Fruit fly (Drosophila melanogaster): Measurements from ENCODE around the gene CG4558.

The CG4558 gene

DNA sequence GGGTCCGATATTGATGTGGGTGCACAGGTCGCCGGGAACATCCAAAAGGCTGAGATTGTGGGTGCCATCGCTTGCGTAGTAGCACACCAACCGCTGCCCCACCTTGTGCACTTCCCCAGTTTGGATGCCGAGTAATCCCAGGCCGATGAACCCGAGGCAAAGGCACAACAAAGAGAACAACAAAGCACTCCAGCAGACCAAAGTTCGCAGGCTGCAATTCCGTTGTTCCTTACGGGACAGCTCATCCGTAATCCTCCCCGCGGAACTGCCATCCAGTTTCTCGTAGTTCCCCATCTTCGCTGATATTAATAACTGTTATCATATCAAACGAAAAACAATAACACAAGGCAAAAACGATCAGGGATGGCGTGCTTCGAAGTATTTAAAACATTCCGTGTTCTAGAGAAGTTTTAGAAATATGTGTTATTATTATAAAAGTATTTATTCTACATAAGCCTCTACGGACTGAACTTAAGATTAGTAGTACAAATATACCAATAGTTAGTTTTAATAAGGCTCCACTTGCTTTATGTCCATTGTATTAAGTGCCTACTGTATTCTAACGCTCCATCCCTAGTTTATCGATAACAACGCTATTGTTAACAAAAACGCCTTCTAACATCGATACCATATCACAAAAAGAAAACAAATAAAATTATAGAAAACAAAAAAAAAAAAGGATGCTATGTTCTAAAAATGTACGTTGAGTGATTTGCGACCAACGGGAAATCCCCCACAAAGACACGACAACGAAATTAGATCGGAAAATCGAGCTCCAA, at the start of gene CG4558, which contains the start of gene Cht11:
TSS of gene CG4558 (plus strand) at position 593 of the 779 bp plus-strand sequence.
TSS of gene Cht11 (minus strand) at position 340 of the 779 bp plus-strand sequence.
- TF ChIP-seq CG8301 (tag; optimal IDR thresholded peaks at IDR 0.05): peak; percentile 76
- peak; percentile 88 for TF ChIP-seq CG4496 (GFP tag; IDR thresholded peaks at IDR 0.05)
- TF ChIP-seq CG34367 (tag; optimal IDR thresholded peaks at IDR 0.05): peak; percentile 68
- TF ChIP-seq CG13204 (GFP tag; optimal IDR thresholded peaks at IDR 0.05): peak; percentile 41
- TF ChIP-seq CG17806 (tag; optimal IDR thresholded peaks at IDR 0.05): peak; percentile 72
- TF ChIP-seq Pif1A (GFP tag; optimal IDR thresholded peaks at IDR 0.05): peak; percentile 75
- peak; percentile 12 for TF ChIP-seq gl (tag; optimal IDR thresholded peaks at IDR 0.05)
- peak; percentile 78 for TF ChIP-seq Ets98B (GFP tag; IDR thresholded peaks at IDR 0.05)
- TF ChIP-seq Pif1B (GFP tag; optimal IDR thresholded peaks at IDR 0.05): peak; percentile 66
- no peak for TF ChIP-seq D1 (tag; optimal IDR thresholded peaks at IDR 0.05)
- peak; percentile 73; the same call in 1 of the 3 replicates for TF ChIP-seq fd96Ca (GFP tag; IDR thresholded peaks at IDR 0.05)
- TF ChIP-seq EcR (GFP tag; optimal IDR thresholded peaks at IDR 0.05): peak; percentile 92
- peak; percentile 81 for TF ChIP-seq CG15710 (tag; optimal IDR thresholded peaks at IDR 0.05)
- peak; percentile 88 for TF ChIP-seq CG14655 (GFP tag; optimal IDR thresholded peaks at IDR 0.05)
- TF ChIP-seq Snoo (tag; optimal IDR thresholded peaks at IDR 0.05): peak; percentile 73
- TF ChIP-seq rn (GFP tag; IDR thresholded peaks at IDR 0.05): peak; percentile 64
- peak; percentile 81 for TF ChIP-seq CG32121 (GFP tag; IDR thresholded peaks at IDR 0.05)
- TF ChIP-seq CG10348 (GFP tag; IDR thresholded peaks at IDR 0.05): peak; percentile 40; the same call in 1 of the 2 replicates
- TF ChIP-seq CG12605 (GFP tag; IDR thresholded peaks at IDR 0.05): peak; percentile 86
- TF ChIP-seq CG8159 (tag; optimal IDR thresholded peaks at IDR 0.05): peak; percentile 83
- peak; percentile 72 for TF ChIP-seq CG9948 (tag; optimal IDR thresholded peaks at IDR 0.05)

DNA sequence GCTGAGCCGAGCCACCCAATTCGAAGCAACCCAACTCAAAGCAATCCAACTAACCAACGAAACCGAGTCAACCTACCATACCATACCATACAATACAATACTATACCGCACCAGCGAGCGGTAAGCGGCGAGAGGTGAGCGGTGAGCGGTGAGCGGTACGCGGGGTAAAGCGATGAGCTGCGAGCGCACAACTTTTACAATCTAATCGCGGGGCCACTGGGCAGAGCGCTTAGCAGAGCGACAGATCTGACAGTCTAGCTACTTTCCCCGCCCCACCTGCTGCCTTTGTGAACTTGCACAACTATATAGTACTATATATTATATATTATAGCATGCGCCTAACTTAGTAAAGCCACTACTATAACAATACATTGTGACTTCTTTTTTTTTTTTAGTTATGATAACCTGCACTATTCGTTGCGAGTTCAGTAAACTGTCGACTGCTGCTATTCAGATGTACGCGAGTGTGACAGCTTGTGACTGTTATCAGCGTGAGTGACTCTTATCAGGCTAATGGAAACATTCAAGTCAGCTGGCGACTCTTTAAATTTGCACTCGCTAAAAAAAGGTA, 48.8 kb upstream of the CG4558 start:
- TF ChIP-seq Pif1A (GFP tag; optimal IDR thresholded peaks at IDR 0.05) (peak; percentile 6), Ets98B (GFP tag; IDR thresholded peaks at IDR 0.05) (no peak), EcR (GFP tag; optimal IDR thresholded peaks at IDR 0.05) (peak; percentile 49), CG4496 (GFP tag; IDR thresholded peaks at IDR 0.05) (0 out of 3 replicates have a peak, but pooled peaks have one; percentile 20), gl (tag; optimal IDR thresholded peaks at IDR 0.05) (no peak), CG8159 (tag; optimal IDR thresholded peaks at IDR 0.05) (peak; percentile 30), CG15710 (tag; optimal IDR thresholded peaks at IDR 0.05) (peak; percentile 14), CG13204 (GFP tag; optimal IDR thresholded peaks at IDR 0.05) (peak; percentile 56), CG14655 (GFP tag; optimal IDR thresholded peaks at IDR 0.05) (peak; percentile 42), CG12605 (GFP tag; IDR thresholded peaks at IDR 0.05) (no peak), fd96Ca (GFP tag; IDR thresholded peaks at IDR 0.05) (peak; percentile 27; the same call in 2 of the 3 replicates), D1 (tag; optimal IDR thresholded peaks at IDR 0.05) (no peak), CG8301 (tag; optimal IDR thresholded peaks at IDR 0.05) (peak; percentile 39), rn (GFP tag; IDR thresholded peaks at IDR 0.05) (no peak), CG10348 (GFP tag; IDR thresholded peaks at IDR 0.05) (no peak), CG9948 (tag; optimal IDR thresholded peaks at IDR 0.05) (peak; percentile 5), Snoo (tag; optimal IDR thresholded peaks at IDR 0.05) (no peak), CG32121 (GFP tag; IDR thresholded peaks at IDR 0.05) (peak; percentile 21; the same call in 1 of the 2 replicates), Pif1B (GFP tag; optimal IDR thresholded peaks at IDR 0.05) (no peak)

DNA sequence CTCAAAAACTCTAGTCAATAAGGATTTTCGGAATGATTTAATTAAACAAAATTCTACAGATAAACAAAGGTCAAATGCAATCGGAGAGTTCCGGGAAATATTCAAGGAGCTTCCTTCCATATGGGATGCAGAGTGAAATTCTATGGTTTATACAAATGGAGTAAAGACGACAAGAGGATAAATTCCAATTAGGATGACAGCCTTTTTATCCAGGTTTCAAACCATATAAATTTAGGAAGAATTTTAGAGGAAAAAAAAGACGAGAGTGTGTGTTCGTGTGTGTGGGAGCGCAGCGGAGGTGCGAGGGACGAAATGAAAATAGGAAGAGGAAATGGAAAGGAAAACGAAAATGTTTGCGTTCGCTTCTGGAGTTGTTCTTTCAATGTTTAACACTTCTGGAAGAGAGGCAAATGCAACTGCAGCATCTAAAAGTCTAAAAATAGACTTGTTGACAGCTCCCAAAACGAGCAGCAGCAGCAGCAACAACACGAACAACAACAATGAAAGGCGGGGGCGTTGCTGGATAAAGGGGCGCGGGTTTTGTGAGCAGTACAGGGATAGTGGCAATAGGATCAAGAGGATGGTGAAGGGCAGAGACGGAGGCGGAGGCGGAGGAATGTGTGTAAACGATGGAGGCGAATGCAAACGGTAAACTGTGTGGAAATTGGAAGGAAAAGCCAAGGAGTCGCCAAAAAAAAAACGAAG, 47.0 kb upstream of the CG4558 start:
- TF ChIP-seq D1 (tag; optimal IDR thresholded peaks at IDR 0.05) (no peak), EcR (GFP tag; optimal IDR thresholded peaks at IDR 0.05) (no peak), Pif1B (GFP tag; optimal IDR thresholded peaks at IDR 0.05) (no peak), rn (GFP tag; IDR thresholded peaks at IDR 0.05) (no peak), gl (tag; optimal IDR thresholded peaks at IDR 0.05) (no peak), CG4496 (GFP tag; IDR thresholded peaks at IDR 0.05) (no peak), Pif1A (GFP tag; optimal IDR thresholded peaks at IDR 0.05) (no peak), CG12605 (GFP tag; IDR thresholded peaks at IDR 0.05) (no peak), CG14655 (GFP tag; optimal IDR thresholded peaks at IDR 0.05) (no peak), CG9948 (tag; optimal IDR thresholded peaks at IDR 0.05) (no peak), CG15710 (tag; optimal IDR thresholded peaks at IDR 0.05) (no peak), CG34367 (tag; optimal IDR thresholded peaks at IDR 0.05) (no peak), fd96Ca (GFP tag; IDR thresholded peaks at IDR 0.05) (no peak)

DNA sequence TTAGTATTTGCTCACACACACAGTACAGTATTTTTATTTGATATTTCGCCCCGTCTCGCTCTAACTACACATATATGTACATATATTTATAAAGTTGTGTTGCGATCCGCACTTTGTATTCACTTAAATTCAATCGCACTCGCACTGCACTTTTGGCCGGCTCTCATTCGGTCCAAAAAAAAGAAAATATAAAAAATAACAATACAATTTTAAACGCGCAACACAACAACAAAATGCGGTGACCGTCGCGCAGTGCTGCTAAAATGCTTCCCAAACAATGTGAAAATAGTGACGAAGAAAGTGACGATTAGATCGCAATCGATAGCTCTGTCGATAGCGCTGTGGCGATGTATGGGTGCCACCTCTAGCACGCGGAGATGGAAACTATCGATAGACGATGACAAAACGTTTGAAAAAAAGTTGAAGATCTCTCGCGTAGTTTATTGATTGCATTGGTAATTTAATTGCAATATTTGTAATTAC, 46.2 kb upstream of the CG4558 start, which contains the start of the genes C3G and pod1:
TSS of gene C3G (minus strand) at position 282 of the 483 bp plus-strand sequence.
TSS of gene pod1 (plus strand) at position 373 of the 483 bp plus-strand sequence.
- TF ChIP-seq CG10348 (GFP tag; IDR thresholded peaks at IDR 0.05) (no peak), CG8159 (tag; optimal IDR thresholded peaks at IDR 0.05) (no peak), Pif1B (GFP tag; optimal IDR thresholded peaks at IDR 0.05) (peak; percentile 47), CG12605 (GFP tag; IDR thresholded peaks at IDR 0.05) (peak; percentile 10; the same call in 1 of the 2 replicates), CG14655 (GFP tag; optimal IDR thresholded peaks at IDR 0.05) (peak; percentile 10)
